Worm (Caenorhabditis elegans) whole organism, L4 larva: ENCODE data around the gene Y116A8C.40.
"Not testable (repeated sequence)": the region's sequence is repeated elsewhere in the genome, so short reads cannot be mapped to it uniquely, and the experiment has no call there.

Source experiments
- F49E8.2 ChIP-seq: sonication (generic microtip); optimal IDR thresholded peaks from 2 replicates; lab custom pipeline; 2016; ENCODE audit warnings: missing compliant biosample characterization, mild to moderate bottlenecking, missing genetic modification characterization, borderline replicate concordance
- aha-1 ChIP-seq: fragments of 150-350 bp; peaks from one replicate; lab custom pipeline; 2014; ENCODE audit warnings: missing biosample characterization, missing genetic modification characterization
- aly-2 ChIP-seq: sonication (generic microtip); optimal IDR thresholded peaks from 2 replicates; lab custom pipeline; 2018; ENCODE audit warnings: missing biosample characterization, missing genetic modification characterization
- dmd-8 ChIP-seq: fragments of 200-800 bp; sonication (Bioruptor generic); IDR thresholded peaks from 2 replicates; pipeline ENCODE4 v1.3.6; 2022; ENCODE audit warnings: missing genetic modification characterization, missing compliant biosample characterization
- mep-1 ChIP-seq: fragments of 150-350 bp; sonication (generic microtip); optimal IDR thresholded peaks from 3 replicates; lab custom pipeline; 2014; ENCODE audit warnings: missing biosample characterization, missing genetic modification characterization
- ztf-7 ChIP-seq: fragments of 150-350 bp; optimal IDR thresholded peaks from 2 replicates; lab custom pipeline; 2014; ENCODE audit warnings: missing biosample characterization, missing genetic modification characterization

- not testable (repeated sequence) for TF ChIP-seq ztf-7 (tag; lab: Kevin White, UChicago); aly-2 (tag; lab: Kevin White, UChicago); aha-1 (tag; lab: Kevin White, UChicago); F49E8.2 (tag; lab: Kevin White, UChicago); dmd-8 (GFP tag; lab: Robert Waterston, UW); mep-1 (tag; lab: Kevin White, UChicago)
These were observed 23.5 kb downstream of the Y116A8C.40 start for ce11 chrIV:17127224-17127623.
